Fruit fly (Drosophila melanogaster): Measurements from ENCODE around the gene Arl1.

Arl1 gene

dm6 chr3L:16011319-16012210 is 28.6 kb downstream of the Arl1 start, which contains the start of gene mib1 (continued):
- TF ChIP-seq CG16813 (GFP tag; IDR thresholded peaks at IDR 0.05; ENCODE audit: partially characterized antibody) (peak; percentile 92), CG11093 (GFP tag; IDR thresholded peaks at IDR 0.05) (no peak), CG6272 (GFP tag; IDR thresholded peaks at IDR 0.05) (no peak), Scr (GFP tag; IDR thresholded peaks at IDR 0.05; ENCODE audit: partially characterized antibody) (peak; percentile 81), amos (GFP tag; IDR thresholded peaks at IDR 0.05; ENCODE audit: partially characterized antibody) (peak; percentile 93), MESR4 (GFP tag; optimal IDR thresholded peaks at IDR 0.05) (peak; percentile 99), knrl (GFP tag; IDR thresholded peaks at IDR 0.05; ENCODE audit: partially characterized antibody) (peak; percentile 89), az2 (GFP tag; optimal IDR thresholded peaks at IDR 0.05) (peak; percentile 15), Sry-β (GFP tag; optimal IDR thresholded peaks at IDR 0.05) (peak; percentile 58), CG12299 (tag; optimal IDR thresholded peaks at IDR 0.05) (peak; percentile 47), Oaz (GFP tag; IDR thresholded peaks at IDR 0.05) (no peak), Abd-B (GFP tag; optimal IDR thresholded peaks at IDR 0.05) (peak; percentile 78), z (GFP tag; IDR thresholded peaks at IDR 0.05) (no peak), Myb (GFP tag; optimal IDR thresholded peaks at IDR 0.05) (peak; percentile 91), grau (tag; optimal IDR thresholded peaks at IDR 0.05) (peak; percentile 59), CG13894 (tag; optimal IDR thresholded peaks at IDR 0.05) (peak; percentile 48), CG8924 (tag; optimal IDR thresholded peaks at IDR 0.05) (peak; percentile 42), ERR (GFP tag; optimal IDR thresholded peaks at IDR 0.05) (no peak), ATbp (GFP tag; optimal IDR thresholded peaks at IDR 0.05) (no peak), CG2875 (GFP tag; optimal IDR thresholded peaks at IDR 0.05) (no peak), Antp (GFP tag; optimal IDR thresholded peaks at IDR 0.05) (no peak), zfh2 (GFP tag; optimal IDR thresholded peaks at IDR 0.05) (peak; percentile 32), CG8359 (GFP tag; optimal IDR thresholded peaks at IDR 0.05; ENCODE audit: borderline replicate concordance) (no peak), CG11247 (GFP tag; IDR thresholded peaks at IDR 0.05) (no peak), trem (tag; optimal IDR thresholded peaks at IDR 0.05) (peak; percentile 89), CG34376 (GFP tag; optimal IDR thresholded peaks at IDR 0.05) (peak; percentile 29), ash1 (GFP tag; optimal IDR thresholded peaks at IDR 0.05) (peak; percentile 23), CG6175 (GFP tag; IDR thresholded peaks at IDR 0.05) (no peak), cad (GFP tag; optimal IDR thresholded peaks at IDR 0.05) (peak; percentile 69), odd (GFP tag; optimal IDR thresholded peaks at IDR 0.05) (peak; percentile 10), Jarid2 (GFP tag; optimal IDR thresholded peaks at IDR 0.05) (peak; percentile 70), kay (GFP tag; optimal IDR thresholded peaks at IDR 0.05) (no peak), CG6791 (GFP tag; IDR thresholded peaks at IDR 0.05; ENCODE audit: partially characterized antibody) (peak; percentile 93), her (GFP tag; optimal IDR thresholded peaks at IDR 0.05) (peak; percentile 6), CG2712 (tag; optimal IDR thresholded peaks at IDR 0.05) (peak; percentile 59), org-1 (GFP tag; optimal IDR thresholded peaks at IDR 0.05) (no peak), fu2 (GFP tag; optimal IDR thresholded peaks at IDR 0.05) (peak; percentile 43), Sox102F (GFP tag; optimal IDR thresholded peaks at IDR 0.05) (no peak), CG4282 (GFP tag; optimal IDR thresholded peaks at IDR 0.05) (peak; percentile 6), cg (GFP tag; optimal IDR thresholded peaks at IDR 0.05) (peak; percentile 98), CG12219 (GFP tag; optimal IDR thresholded peaks at IDR 0.05) (no peak), HmgD (GFP tag; optimal IDR thresholded peaks at IDR 0.05) (peak; percentile 59), Eip74EF (GFP tag; optimal IDR thresholded peaks at IDR 0.05) (peak in 1 of 2 experiments; percentile 49), MBD-R2 (GFP tag; IDR thresholded peaks at IDR 0.05) (peak; percentile 81; the same call in 1 of the 2 replicates), gro (GFP tag; optimal IDR thresholded peaks at IDR 0.05) (peak; percentile 61), Med (GFP tag) (peak; percentile 91), ftz-f1 (GFP tag; optimal IDR thresholded peaks at IDR 0.05) (peak; percentile 64), ab (GFP tag; optimal IDR thresholded peaks at IDR 0.05) (no peak)
